Fruit fly (Drosophila melanogaster) whole organism, embryonic: Measurements from ENCODE around the gene FRG1.

Source experiments
- Atf3 ChIP-seq: fragments of 200-800 bp; sonication (Bioruptor generic); optimal IDR thresholded peaks from 3 replicates; lab custom pipeline; 2016; ENCODE audit warnings: missing biosample characterization, missing genetic modification characterization
- CG10543 ChIP-seq: fragments of 200-800 bp; sonication (Bioruptor generic); optimal IDR thresholded peaks from 3 replicates; lab custom pipeline; 2017; ENCODE audit warnings: missing biosample characterization, mild to moderate bottlenecking, missing genetic modification characterization, moderate library complexity
- CG13894 ChIP-seq: fragments of 200-800 bp; sonication (Bioruptor generic); optimal IDR thresholded peaks from 3 replicates; lab custom pipeline; 2018; ENCODE audit warnings: missing biosample characterization, mild to moderate bottlenecking, missing genetic modification characterization, moderate library complexity
- CG16863 ChIP-seq: fragments of 200-800 bp; sonication (Bioruptor generic); optimal IDR thresholded peaks from 3 replicates; lab custom pipeline; 2016; ENCODE audit warnings: missing biosample characterization, missing genetic modification characterization
- CG17186 ChIP-seq: fragments of 200-800 bp; sonication (Bioruptor generic); optimal IDR thresholded peaks from 3 replicates; lab custom pipeline; 2017; ENCODE audit warnings: missing biosample characterization, missing genetic modification reagents, missing genetic modification characterization
- CG17385 ChIP-seq: fragments of 200-800 bp; sonication (Bioruptor generic); optimal IDR thresholded peaks from 3 replicates; lab custom pipeline; 2018; ENCODE audit warnings: missing biosample characterization, mild to moderate bottlenecking, missing genetic modification characterization
- CG17912 ChIP-seq: fragments of 200-800 bp; sonication (Bioruptor generic); optimal IDR thresholded peaks from 2 replicates; lab custom pipeline; 2018; ENCODE audit warnings: missing biosample characterization, mild to moderate bottlenecking, missing genetic modification characterization
- CG18262 ChIP-seq: fragments of 200-800 bp; optimal IDR thresholded peaks from 3 replicates; lab custom pipeline; 2019; ENCODE audit warnings: missing biosample characterization, mild to moderate bottlenecking, missing genetic modification characterization, moderate library complexity
- CG4328 ChIP-seq: fragments of 200-800 bp; sonication (Bioruptor generic); optimal IDR thresholded peaks from 3 replicates; lab custom pipeline; 2017; ENCODE audit warnings: missing biosample characterization, missing genetic modification reagents, missing genetic modification characterization
- CG4707 ChIP-seq: fragments of 200-800 bp; sonication (Bioruptor generic); optimal IDR thresholded peaks from 2 replicates; lab custom pipeline; 2018; ENCODE audit warnings: missing biosample characterization, mild to moderate bottlenecking, missing genetic modification characterization, moderate library complexity
- CG5180 ChIP-seq: fragments of 200-800 bp; sonication (Bioruptor generic); optimal IDR thresholded peaks from 3 replicates; lab custom pipeline; 2017; ENCODE audit warnings: missing biosample characterization, missing genetic modification characterization, mild to moderate bottlenecking, moderate library complexity, missing genetic modification reagents
- CG6175 ChIP-seq: fragments of 200-800 bp; sonication (Bioruptor generic); IDR thresholded peaks from 3 replicates; pipeline ENCODE4 v1.3.6; 2022; ENCODE audit warnings: missing biosample characterization, missing genetic modification characterization
- CG8281 ChIP-seq: fragments of 200-800 bp; sonication (Bioruptor generic); optimal IDR thresholded peaks from 2 replicates; lab custom pipeline; 2018; ENCODE audit warnings: missing biosample characterization, mild to moderate bottlenecking, missing genetic modification characterization, moderate library complexity
- CG8290 ChIP-seq, 3 experiments: fragments of 200-800 bp; sonication (Bioruptor generic); optimal IDR thresholded peaks; 2 replicates each; lab custom pipeline; 2016 to 2019; ENCODE audit warnings: missing biosample characterization in 3 of 3, missing genetic modification characterization in 3 of 3, mild to moderate bottlenecking in 2 of 3, moderate library complexity in 1 of 3
- Ets97D ChIP-seq: fragments of 200-800 bp; sonication (Bioruptor generic); optimal IDR thresholded peaks from 3 replicates; lab custom pipeline; 2016; ENCODE audit warnings: missing biosample characterization, missing genetic modification characterization
- H2.0 ChIP-seq: fragments of 200-800 bp; sonication (Bioruptor generic); IDR thresholded peaks from 2 replicates; pipeline ENCODE4 v1.3.6; 2022; ENCODE audit warnings: missing biosample characterization, missing genetic modification characterization
- HHEX ChIP-seq: fragments of 200-800 bp; sonication (Bioruptor generic); optimal IDR thresholded peaks from 3 replicates; lab custom pipeline; 2017; ENCODE audit warnings: missing biosample characterization, mild to moderate bottlenecking, missing genetic modification characterization, missing genetic modification reagents
- Hr78 ChIP-seq, 2 experiments: fragments of 200-800 bp in 1 of 2; fragments of >200 bp in 1 of 2; sonication (Bioruptor generic) in 1 of 2; optimal IDR thresholded peaks; 2 replicates each; lab custom pipeline; 2017 to 2019; ENCODE audit warnings: missing biosample characterization in 2 of 2, missing genetic modification characterization in 2 of 2, mild to moderate bottlenecking in 1 of 2, moderate library complexity in 1 of 2
- Kr ChIP-seq: fragments of 200-800 bp; sonication (Bioruptor generic); optimal IDR thresholded peaks from 2 replicates; lab custom pipeline; 2017; ENCODE audit warnings: missing biosample characterization, mild to moderate bottlenecking, missing genetic modification characterization
- Mes4 ChIP-seq: fragments of 200-800 bp; sonication (Bioruptor generic); optimal IDR thresholded peaks from 2 replicates; lab custom pipeline; 2016; ENCODE audit warnings: missing biosample characterization, missing genetic modification characterization
- Mrtf ChIP-seq: fragments of 200-800 bp; sonication (Bioruptor generic); IDR thresholded peaks from 3 replicates; pipeline ENCODE4 v1.3.6; 2022; ENCODE audit warnings: missing biosample characterization, missing genetic modification characterization
- Nf-YC ChIP-seq: fragments of 200-800 bp; optimal IDR thresholded peaks from 3 replicates; lab custom pipeline; 2019; ENCODE audit warnings: missing biosample characterization, mild to moderate bottlenecking, missing genetic modification characterization, moderate library complexity
- NfI ChIP-seq: fragments of 200-800 bp; sonication (Bioruptor generic); optimal IDR thresholded peaks from 3 replicates; lab custom pipeline; 2018; ENCODE audit warnings: missing biosample characterization, mild to moderate bottlenecking, missing genetic modification characterization, moderate library complexity
- Oli ChIP-seq: fragments of 200-800 bp; sonication (Bioruptor generic); optimal IDR thresholded peaks from 2 replicates; lab custom pipeline; 2018; ENCODE audit warnings: missing biosample characterization, mild to moderate bottlenecking, missing genetic modification characterization, moderate library complexity
- Pdp1 ChIP-seq, 2 experiments: fragments of 200-800 bp; sonication (Bioruptor generic); optimal IDR thresholded peaks; 3 replicates each; lab custom pipeline; 2016; ENCODE audit warnings: missing biosample characterization in 2 of 2, missing genetic modification characterization in 2 of 2, mild to moderate bottlenecking in 1 of 2, moderate library complexity in 1 of 2
- Ravus ChIP-seq: fragments of 200-800 bp; sonication (Bioruptor generic); IDR thresholded peaks from 2 replicates; pipeline ENCODE4 v1.3.6; 2022; ENCODE audit warnings: missing biosample characterization, missing genetic modification characterization
- ap ChIP-seq: fragments of 200-800 bp; sonication (Bioruptor generic); IDR thresholded peaks from 2 replicates; pipeline ENCODE4 v1.3.6; 2022; ENCODE audit warnings: missing biosample characterization, missing genetic modification characterization
- chinmo ChIP-seq: fragments of 200-800 bp; sonication (Bioruptor generic); IDR thresholded peaks from 4 replicates; pipeline ENCODE4 v1.3.6; 2022; ENCODE audit warnings: missing biosample characterization, missing genetic modification characterization; ENCODE audit not compliant: partially characterized antibody
- crol ChIP-seq: fragments of 200-800 bp; sonication (Bioruptor generic); IDR thresholded peaks from 2 replicates; pipeline ENCODE4 v1.3.6; 2022; ENCODE audit warnings: missing biosample characterization, missing genetic modification characterization
- gcm ChIP-seq: fragments of 200-800 bp; sonication (Bioruptor generic); optimal IDR thresholded peaks from 2 replicates; lab custom pipeline; 2019; ENCODE audit warnings: missing biosample characterization, mild to moderate bottlenecking, missing genetic modification characterization, moderate library complexity
- grau ChIP-seq: fragments of 200-800 bp; optimal IDR thresholded peaks from 3 replicates; lab custom pipeline; 2019; ENCODE audit warnings: missing biosample characterization, mild to moderate bottlenecking, missing genetic modification characterization, moderate library complexity
- jing ChIP-seq: fragments of 200-800 bp; sonication (Bioruptor generic); optimal IDR thresholded peaks from 2 replicates; lab custom pipeline; 2018; ENCODE audit warnings: missing biosample characterization, mild to moderate bottlenecking, missing genetic modification characterization
- jumu ChIP-seq: fragments of 200-800 bp; sonication (Bioruptor generic); optimal IDR thresholded peaks from 3 replicates; lab custom pipeline; 2016; ENCODE audit warnings: missing biosample characterization, missing genetic modification characterization
- klu ChIP-seq: fragments of 200-800 bp; sonication (Bioruptor generic); IDR thresholded peaks from 2 replicates; pipeline ENCODE4 v1.3.6; 2022; ENCODE audit warnings: missing biosample characterization, missing genetic modification characterization
- kni ChIP-seq: fragments of 200-800 bp; sonication (Bioruptor generic); optimal IDR thresholded peaks from 3 replicates; lab custom pipeline; 2017; ENCODE audit warnings: mild to moderate bottlenecking, missing biosample characterization, missing genetic modification reagents, missing genetic modification characterization
- lab ChIP-seq: fragments of 200-800 bp; sonication (Bioruptor generic); optimal IDR thresholded peaks from 3 replicates; lab custom pipeline; 2017; ENCODE audit warnings: missing biosample characterization, missing genetic modification characterization, mild to moderate bottlenecking, moderate library complexity, missing genetic modification reagents
- lola ChIP-seq, 3 experiments: fragments of >200 bp in 2 of 3; fragments of 200-800 bp in 1 of 3; sonication (Bioruptor generic) in 1 of 3; optimal IDR thresholded peaks; 2 replicates each; lab custom pipeline; 2017 to 2019; ENCODE audit warnings: missing biosample characterization in 3 of 3, missing genetic modification characterization in 3 of 3, mild to moderate bottlenecking in 1 of 3, moderate library complexity in 1 of 3
- nom ChIP-seq: fragments of 200-800 bp; sonication (Bioruptor generic); optimal IDR thresholded peaks from 2 replicates; lab custom pipeline; 2017; ENCODE audit warnings: missing biosample characterization, missing genetic modification characterization, mild to moderate bottlenecking, moderate library complexity, missing genetic modification reagents
- otp ChIP-seq: fragments of 200-800 bp; sonication (Bioruptor generic); IDR thresholded peaks from 3 replicates; pipeline ENCODE4, ENCODE4 v1.3.6; 2022; ENCODE audit warnings: missing biosample characterization, missing genetic modification characterization
- pb ChIP-seq: fragments of 200-800 bp; sonication (Bioruptor generic); optimal IDR thresholded peaks from 3 replicates; lab custom pipeline; 2016; ENCODE audit warnings: missing biosample characterization, missing genetic modification characterization
- pnt ChIP-seq: fragments of 200-800 bp; sonication (Bioruptor generic); optimal IDR thresholded peaks from 3 replicates; lab custom pipeline; 2016; ENCODE audit warnings: missing biosample characterization, missing genetic modification characterization
- repo ChIP-seq: fragments of 200-800 bp; sonication (Bioruptor generic); optimal IDR thresholded peaks from 2 replicates; lab custom pipeline; 2016; ENCODE audit warnings: missing biosample characterization, missing genetic modification characterization
- rib ChIP-seq: fragments of 200-800 bp; sonication (Bioruptor generic); IDR thresholded peaks from 2 replicates; pipeline ENCODE4 v1.3.6; 2022; ENCODE audit warnings: missing biosample characterization, missing genetic modification characterization
- sim ChIP-seq: fragments of 200-800 bp; sonication (Bioruptor generic); IDR thresholded peaks from 2 replicates; pipeline ENCODE4 v1.3.6; 2022; ENCODE audit warnings: missing biosample characterization, missing genetic modification characterization
- sob ChIP-seq: fragments of 200-800 bp; sonication (Bioruptor generic); IDR thresholded peaks from 2 replicates; pipeline ENCODE4 v1.3.6; 2022; ENCODE audit warnings: missing biosample characterization, missing genetic modification characterization
- sug ChIP-seq: fragments of 200-800 bp; optimal IDR thresholded peaks from 2 replicates; lab custom pipeline; 2019; ENCODE audit warnings: missing biosample characterization, mild to moderate bottlenecking, missing genetic modification characterization, moderate library complexity
- unpg ChIP-seq: fragments of 200-800 bp; sonication (Bioruptor generic); optimal IDR thresholded peaks from 3 replicates; lab custom pipeline; 2018; ENCODE audit warnings: missing biosample characterization, mild to moderate bottlenecking, missing genetic modification characterization, moderate library complexity
- z ChIP-seq: fragments of 200-800 bp; sonication (Bioruptor generic); IDR thresholded peaks from 3 replicates; pipeline ENCODE4 v1.3.6; 2022; ENCODE audit warnings: missing biosample characterization, missing genetic modification characterization

Gene FRG1

dm6 chr3L:20316956-20317589 lies 20.3 kb upstream of the FRG1 start, which contains the start of gene Spn77Ba:
Spn77Ba (plus strand) TSS chr3L:20317190.
- TF ChIP-seq Oli (no peak), CG4707 (GFP tag; lab: Kevin White, UChicago) (no peak), lab (GFP tag; lab: Kevin White, UChicago) (peak; percentile 22), kni (GFP tag; lab: Kevin White, UChicago) (no peak), CG18262 (tag; lab: Kevin White, UChicago) (no peak), Hr78 (GFP tag; optimal IDR thresholded peaks at IDR 0.05; lab: Kevin White, UChicago) (no peak), klu (no peak), unpg (GFP tag; lab: Kevin White, UChicago) (no peak), Mes4 (GFP tag; lab: Kevin White, UChicago) (no peak), CG8281 (peak; percentile 42), ap (GFP tag; lab: Robert Waterston, UW) (no peak), H2.0 (no peak), CG13894 (tag; lab: Kevin White, UChicago) (peak; percentile 9), rib (0 out of 2 replicates have a peak, but pooled peaks have one; percentile 32), crol (peak; percentile 65), grau (no peak), Ets97D (GFP tag; lab: Kevin White, UChicago) (no peak), Ravus (GFP tag; lab: Robert Waterston, UW) (no peak), sug (tag; lab: Kevin White, UChicago) (peak; percentile 16), chinmo (GFP tag; lab: Robert Waterston, UW) (0 out of 4 replicates have a peak, but pooled peaks have one; percentile 50), repo (GFP tag; lab: Kevin White, UChicago) (no peak), CG5180 (GFP tag; lab: Kevin White, UChicago) (no peak), CG10543 (GFP tag; lab: Kevin White, UChicago) (peak; percentile 6), sob (GFP tag; lab: Robert Waterston, UW) (0 out of 2 replicates have a peak, but pooled peaks have one; percentile 38), z (GFP tag; lab: Robert Waterston, UW) (no peak; the same call in 2 of the 3 replicates), jing (GFP tag; lab: Kevin White, UChicago) (no peak), sim (GFP tag; lab: Robert Waterston, UW) (no peak), gcm (GFP tag; lab: Kevin White, UChicago) (no peak), CG17385 (GFP tag; lab: Kevin White, UChicago) (no peak), CG16863 (GFP tag; lab: Kevin White, UChicago) (no peak), otp (GFP tag; lab: Robert Waterston, UW) (no peak), Mrtf (GFP tag; lab: Robert Waterston, UW) (no peak), nom (GFP tag; lab: Kevin White, UChicago) (peak; percentile 84), CG17186 (no peak), HHEX (no peak), pb (GFP tag; lab: Kevin White, UChicago) (no peak), Atf3 (GFP tag; lab: Kevin White, UChicago) (no peak), lola (GFP tag; optimal IDR thresholded peaks at IDR 0.05; lab: Kevin White, UChicago) (no peak), CG4328 (GFP tag; lab: Kevin White, UChicago) (no peak), Pdp1 (GFP tag; optimal IDR thresholded peaks at IDR 0.05; lab: Kevin White, UChicago) (peak in 1 of 2 experiments; percentile 50), NfI (GFP tag; lab: Kevin White, UChicago) (no peak), pnt (GFP tag; lab: Kevin White, UChicago) (no peak), Nf-YC (tag; lab: Kevin White, UChicago) (no peak), CG6175 (GFP tag; lab: Robert Waterston, UW) (peak; percentile 33; the same call in 1 of the 3 replicates), jumu (GFP tag; lab: Kevin White, UChicago) (no peak), CG8290 (GFP tag; optimal IDR thresholded peaks at IDR 0.05; lab: Kevin White, UChicago) (no peak), CG8290 (tag; optimal IDR thresholded peaks at IDR 0.05; lab: Kevin White, UChicago) (peak in 1 of 2 experiments; percentile 29), CG17912 (GFP tag; lab: Kevin White, UChicago) (no peak), Kr (GFP tag; lab: Kevin White, UChicago) (no peak)
